Worm (Caenorhabditis elegans) whole organism, young adult: Measurements from ENCODE around the gene Y38F2AR.3.
"Not testable (repeated sequence)": the region's sequence is repeated elsewhere in the genome, so short reads cannot be mapped to it uniquely, and the experiment has no call there.

ENCODE experiments used
- B0019.2 ChIP-seq: fragments of 200-800 bp; sonication (Bioruptor generic); conservative IDR thresholded peaks from 2 replicates; pipeline ENCODE4 v1.3.6; 2022; ENCODE audit warnings: missing genetic modification reagents, missing genetic modification characterization, missing compliant biosample characterization
- B0035.1 ChIP-seq: sonication (generic microtip); optimal IDR thresholded peaks from 2 replicates; lab custom pipeline; 2016; ENCODE audit warnings: missing genetic modification characterization, mild to moderate bottlenecking, missing compliant biosample characterization, missing genotype, missing genetic modification reagents
- C06A6.2 ChIP-seq: fragments of 200-800 bp; sonication (Bioruptor generic); conservative IDR thresholded peaks from 2 replicates; pipeline ENCODE4 v1.3.6; 2022; ENCODE audit warnings: missing genetic modification characterization, missing compliant biosample characterization
- F10E7.11 ChIP-seq: sonication (generic microtip); optimal IDR thresholded peaks from 2 replicates; lab custom pipeline; 2017; ENCODE audit warnings: mild to moderate bottlenecking, missing genetic modification characterization, moderate library complexity, missing compliant biosample characterization
- F33H1.4 ChIP-seq: fragments of 200-800 bp; sonication (Bioruptor generic); IDR thresholded peaks from 2 replicates; pipeline ENCODE4 v1.3.6; 2022; ENCODE audit warnings: missing genetic modification reagents, missing genetic modification characterization, missing compliant biosample characterization
- F49E8.2 ChIP-seq: sonication (generic microtip); optimal IDR thresholded peaks from 3 replicates; lab custom pipeline; 2017; ENCODE audit warnings: missing genetic modification characterization, mild to moderate bottlenecking, missing compliant biosample characterization, antibody characterized with exemption, moderate library complexity; ENCODE audit not compliant: insufficient read depth
- T07F8.4 ChIP-seq: sonication (generic microtip); optimal IDR thresholded peaks from 2 replicates; lab custom pipeline; 2016; ENCODE audit warnings: mild to moderate bottlenecking, missing genetic modification characterization, moderate library complexity, missing compliant biosample characterization
- Y53G8AR.9 ChIP-seq: fragments of 200-800 bp; sonication (Bioruptor generic); conservative IDR thresholded peaks from 2 replicates; pipeline ENCODE4 v1.3.6; 2022; ENCODE audit warnings: missing genetic modification reagents, missing genetic modification characterization, missing compliant biosample characterization
- attf-6 ChIP-seq: fragments of 200-800 bp; sonication (Bioruptor generic); IDR thresholded peaks from 2 replicates; pipeline ENCODE4 v1.3.6; 2022; ENCODE audit warnings: missing genetic modification reagents, missing genetic modification characterization, missing compliant biosample characterization
- bed-1 ChIP-seq: fragments of 200-800 bp; sonication (Bioruptor generic); IDR thresholded peaks from 2 replicates; pipeline ENCODE4 v1.3.6; 2022; ENCODE audit warnings: missing genetic modification reagents, missing genetic modification characterization, missing compliant biosample characterization
- cebp-1 ChIP-seq, 2 experiments: fragments of 200-800 bp in 1 of 2; sonication (Bioruptor generic) in 1 of 2; sonication (generic microtip) in 1 of 2; IDR thresholded peaks in 1 of 2; optimal IDR thresholded peaks in 1 of 2; 2 replicates each; pipeline versions ENCODE4 v1.3.6 to Lab custom; 2017 to 2022; ENCODE audit warnings: missing compliant biosample characterization in 2 of 2, missing genetic modification characterization in 2 of 2, mild to moderate bottlenecking in 1 of 2, missing genetic modification reagents in 1 of 2, moderate library complexity in 1 of 2
- ceh-100 ChIP-seq: fragments of 200-800 bp; sonication (Bioruptor generic); IDR thresholded peaks from 2 replicates; pipeline ENCODE4 v1.3.6; 2022; ENCODE audit warnings: missing genetic modification reagents, missing genetic modification characterization, missing compliant biosample characterization
- ceh-27 ChIP-seq: fragments of 200-800 bp; sonication (Bioruptor generic); optimal IDR thresholded peaks from 2 replicates; lab custom pipeline; 2018; ENCODE audit warnings: mild to moderate bottlenecking, missing genetic modification characterization, moderate library complexity, missing compliant biosample characterization
- egl-44 ChIP-seq: fragments of 200-800 bp; sonication (Bioruptor generic); IDR thresholded peaks from 2 replicates; pipeline ENCODE4 v1.3.6; 2022; ENCODE audit warnings: missing genetic modification reagents, missing genetic modification characterization, missing compliant biosample characterization
- egrh-3 ChIP-seq: fragments of 200-800 bp; sonication (Bioruptor generic); IDR thresholded peaks from 2 replicates; pipeline ENCODE4 v1.3.6; 2022; ENCODE audit warnings: missing genetic modification reagents, missing genetic modification characterization, missing compliant biosample characterization
- ekl-4 ChIP-seq: fragments of 200-800 bp; sonication (Bioruptor generic); IDR thresholded peaks from 2 replicates; pipeline ENCODE4 v1.3.6; 2022; ENCODE audit warnings: missing genetic modification reagents, missing genetic modification characterization, missing compliant biosample characterization
- hlh-26 ChIP-seq: fragments of 200-800 bp; sonication (Bioruptor generic); conservative IDR thresholded peaks from 2 replicates; pipeline ENCODE4 v1.3.6; 2022; ENCODE audit warnings: missing genetic modification reagents, missing genetic modification characterization, missing compliant biosample characterization
- hmg-1.2 ChIP-seq: fragments of 200-800 bp; sonication (Bioruptor generic); IDR thresholded peaks from 2 replicates; pipeline ENCODE4 v1.3.6; 2022; ENCODE audit warnings: missing genetic modification reagents, missing genetic modification characterization, missing compliant biosample characterization
- hrde-1 ChIP-seq: sonication (generic microtip); optimal IDR thresholded peaks from 2 replicates; lab custom pipeline; 2016; ENCODE audit warnings: missing genetic modification characterization, mild to moderate bottlenecking, missing compliant biosample characterization, moderate library complexity, missing genotype, missing genetic modification reagents, borderline replicate concordance
- let-607 ChIP-seq, 2 experiments: fragments of 200-800 bp in 1 of 2; sonication (Bioruptor generic) in 1 of 2; sonication (generic microtip) in 1 of 2; optimal IDR thresholded peaks; 2 replicates each; lab custom pipeline; 2016 to 2018; ENCODE audit warnings: mild to moderate bottlenecking in 2 of 2, missing compliant biosample characterization in 2 of 2, missing genetic modification characterization in 2 of 2, moderate library complexity in 2 of 2, missing genotype in 1 of 2
- lin-26 ChIP-seq: fragments of 200-800 bp; sonication (Bioruptor generic); IDR thresholded peaks from 2 replicates; pipeline ENCODE4 v1.3.6; 2022; ENCODE audit warnings: missing genetic modification reagents, missing genetic modification characterization, missing compliant biosample characterization
- lin-40 ChIP-seq: sonication (generic microtip); optimal IDR thresholded peaks from 2 replicates; lab custom pipeline; 2016; ENCODE audit warnings: missing genetic modification characterization, mild to moderate bottlenecking, missing compliant biosample characterization, missing genotype, missing genetic modification reagents
- lsl-1 ChIP-seq: fragments of 200-800 bp; sonication (Bioruptor generic); optimal IDR thresholded peaks from 2 replicates; lab custom pipeline; 2018; ENCODE audit warnings: mild to moderate bottlenecking, missing genetic modification characterization, moderate library complexity, missing compliant biosample characterization
- madf-6 ChIP-seq: fragments of 200-800 bp; sonication (Bioruptor generic); IDR thresholded peaks from 2 replicates; pipeline ENCODE4 v1.3.6; 2022; ENCODE audit warnings: missing genetic modification reagents, missing genetic modification characterization, missing compliant biosample characterization
- mcd-1 ChIP-seq: fragments of 200-800 bp; sonication (Bioruptor generic); IDR thresholded peaks from 2 replicates; pipeline ENCODE4 v1.3.6; 2022; ENCODE audit warnings: missing genetic modification reagents, missing genetic modification characterization, missing compliant biosample characterization
- mel-28 ChIP-seq: sonication (generic microtip); optimal IDR thresholded peaks from 2 replicates; lab custom pipeline; 2016; ENCODE audit warnings: borderline replicate concordance, mild to moderate bottlenecking, missing genetic modification characterization, missing compliant biosample characterization
- nhr-90 ChIP-seq: sonication (generic microtip); optimal IDR thresholded peaks from 2 replicates; lab custom pipeline; 2016; ENCODE audit warnings: missing genotype, mild to moderate bottlenecking, missing genetic modification characterization, missing compliant biosample characterization
- rcor-1 ChIP-seq: fragments of 200-800 bp; sonication (Bioruptor generic); IDR thresholded peaks from 2 replicates; pipeline ENCODE4 v1.3.6; 2022; ENCODE audit warnings: missing genetic modification reagents, missing genetic modification characterization, missing compliant biosample characterization
- snpc-1.1 ChIP-seq: sonication (generic microtip); optimal IDR thresholded peaks from 2 replicates; lab custom pipeline; 2017; ENCODE audit warnings: missing genetic modification characterization, mild to moderate bottlenecking, missing compliant biosample characterization, antibody characterized with exemption, moderate library complexity, missing genotype, missing genetic modification reagents; ENCODE audit not compliant: insufficient read depth
- snpc-3.4 ChIP-seq: sonication (generic microtip); optimal IDR thresholded peaks from 2 replicates; lab custom pipeline; 2017; ENCODE audit warnings: missing genetic modification characterization, mild to moderate bottlenecking, missing compliant biosample characterization, antibody characterized with exemption, moderate library complexity, missing genotype, missing genetic modification reagents
- snpc-4 ChIP-seq, 5 experiments: fragments of 150-350 bp in 1 of 5; sonication (generic microtip) in 4 of 5; optimal IDR thresholded peaks; 2 replicates each; lab custom pipeline; 2014 to 2018; ENCODE audit warnings: missing genetic modification characterization in 5 of 5, missing biosample characterization in 3 of 5, antibody characterized with exemption in 2 of 5, mild to moderate bottlenecking in 2 of 5, missing compliant biosample characterization in 2 of 5, missing genotype in 2 of 5, moderate library complexity in 2 of 5, missing genetic modification reagents in 1 of 5
- somi-1 ChIP-seq: fragments of 200-800 bp; sonication (Bioruptor generic); optimal IDR thresholded peaks from 2 replicates; lab custom pipeline; 2018; ENCODE audit warnings: mild to moderate bottlenecking, missing genetic modification characterization, missing compliant biosample characterization
- tbp1 ChIP-seq: fragments of 200-800 bp; sonication (Bioruptor generic); optimal IDR thresholded peaks from 2 replicates; lab custom pipeline; 2018; ENCODE audit warnings: mild to moderate bottlenecking, missing genetic modification characterization, missing compliant biosample characterization
- unc-62 ChIP-seq: fragments of 150-350 bp; optimal IDR thresholded peaks from 2 replicates; lab custom pipeline; 2014; ENCODE audit warnings: missing biosample characterization, missing genetic modification reagents, missing genetic modification characterization
- zfh-2 ChIP-seq: fragments of 200-800 bp; sonication (Bioruptor generic); conservative IDR thresholded peaks from 2 replicates; pipeline ENCODE4 v1.3.6; 2022; ENCODE audit warnings: missing genetic modification reagents, missing genetic modification characterization, missing compliant biosample characterization
- ztf-26 ChIP-seq: sonication (generic microtip); optimal IDR thresholded peaks from 2 replicates; lab custom pipeline; 2017; ENCODE audit warnings: missing genetic modification characterization, missing compliant biosample characterization
- ztf-3 ChIP-seq: fragments of 200-800 bp; sonication (Bioruptor generic); optimal IDR thresholded peaks from 2 replicates; lab custom pipeline; 2018; ENCODE audit warnings: mild to moderate bottlenecking, missing genetic modification characterization, missing compliant biosample characterization

The Y38F2AR.3 gene

ce11 chrIV:2391809-2392208 lies 8.0 kb downstream of the Y38F2AR.3 start:
- TF ChIP-seq hlh-26 (GFP tag; lab: Robert Waterston, UW): no peak
- TF ChIP-seq ceh-27 (GFP tag; lab: Kevin White, UChicago): no peak
- TF ChIP-seq mel-28 (tag; lab: Kevin White, UChicago): no peak
- TF ChIP-seq bed-1: no peak
- TF ChIP-seq ztf-3 (GFP tag; lab: Kevin White, UChicago): no peak
- no peak for TF ChIP-seq C06A6.2 (GFP tag; lab: Robert Waterston, UW)
- no peak for TF ChIP-seq F49E8.2 (tag; lab: Kevin White, UChicago)
- TF ChIP-seq rcor-1: no peak
- no peak for TF ChIP-seq ztf-26 (tag; lab: Kevin White, UChicago)

DNA sequence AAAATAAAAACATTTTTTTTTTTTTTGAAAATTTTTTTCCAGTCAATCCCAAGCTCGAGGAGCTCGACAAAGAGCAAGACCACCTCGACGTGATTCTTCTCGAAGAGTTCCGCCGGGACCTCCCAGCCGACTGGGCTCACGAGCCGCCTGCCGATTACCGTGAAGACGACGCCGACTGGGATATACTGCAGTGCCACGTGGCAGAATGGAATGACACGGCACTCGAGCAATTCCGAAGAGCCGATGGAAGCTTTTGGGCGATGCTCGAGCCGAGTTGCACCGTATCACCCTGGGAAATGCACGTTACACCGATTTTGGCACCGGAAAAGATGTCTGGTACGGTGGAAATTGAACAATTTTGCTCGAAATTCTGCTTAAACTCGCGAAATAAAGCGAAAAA lies 9.2 kb downstream of the Y38F2AR.3 start:
- TF ChIP-seq snpc-3.4 (tag; lab: Kevin White, UChicago) (no peak), nhr-90 (tag; lab: Kevin White, UChicago) (no peak), attf-6 (no peak), snpc-4 (GFP tag; optimal IDR thresholded peaks at IDR 0.05; lab: Kevin White, UChicago) (no peak), snpc-4 (tag; optimal IDR thresholded peaks at IDR 0.05; lab: Kevin White, UChicago) (no peak), egrh-3 (GFP tag; lab: Robert Waterston, UW) (0 out of 2 replicates have a peak, but pooled peaks have one; percentile 15), zfh-2 (peak; percentile 62), lin-40 (tag; lab: Kevin White, UChicago) (no peak)

DNA sequence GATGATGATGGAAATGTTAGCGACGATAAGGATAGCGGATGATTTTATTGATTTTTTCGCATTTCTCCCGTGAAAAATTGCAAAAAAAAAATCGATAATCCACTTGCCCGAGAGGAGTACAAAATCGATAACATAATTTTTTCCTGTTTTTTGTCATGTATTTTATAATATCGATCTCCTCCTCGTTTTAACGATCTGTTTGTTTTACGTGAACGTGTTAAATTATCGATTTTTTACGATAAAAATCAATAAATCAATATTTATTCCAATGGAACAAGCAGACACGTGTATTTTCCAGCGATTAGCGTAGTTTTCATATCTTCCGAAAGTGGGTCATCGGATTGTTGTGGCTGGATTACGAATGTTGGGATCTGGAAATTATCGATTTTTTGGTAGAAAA lies 12.2 kb downstream of the Y38F2AR.3 start:
- TF ChIP-seq cebp-1 (GFP tag; IDR thresholded peaks at IDR 0.05; lab: Robert Waterston, UW) (no peak), cebp-1 (tag; optimal IDR thresholded peaks at IDR 0.05; lab: Kevin White, UChicago) (no peak), B0019.2 (no peak), egl-44 (no peak), B0035.1 (tag; lab: Kevin White, UChicago) (no peak), lsl-1 (GFP tag; lab: Kevin White, UChicago) (no peak), let-607 (tag; optimal IDR thresholded peaks at IDR 0.05; lab: Kevin White, UChicago) (no peak), ztf-26 (tag; lab: Kevin White, UChicago) (no peak), somi-1 (GFP tag; lab: Kevin White, UChicago) (no peak), tbp1 (GFP tag; lab: Kevin White, UChicago) (no peak), T07F8.4 (tag; lab: Kevin White, UChicago) (no peak), unc-62 (GFP tag; lab: Kevin White, UChicago) (no peak), F10E7.11 (tag; lab: Kevin White, UChicago) (no peak), snpc-1.1 (tag; lab: Kevin White, UChicago) (no peak), F33H1.4 (GFP tag; lab: Robert Waterston, UW) (no peak), Y53G8AR.9 (GFP tag; lab: Robert Waterston, UW) (no peak), ceh-100 (no peak), rcor-1 (no peak), hrde-1 (no peak)

DNA sequence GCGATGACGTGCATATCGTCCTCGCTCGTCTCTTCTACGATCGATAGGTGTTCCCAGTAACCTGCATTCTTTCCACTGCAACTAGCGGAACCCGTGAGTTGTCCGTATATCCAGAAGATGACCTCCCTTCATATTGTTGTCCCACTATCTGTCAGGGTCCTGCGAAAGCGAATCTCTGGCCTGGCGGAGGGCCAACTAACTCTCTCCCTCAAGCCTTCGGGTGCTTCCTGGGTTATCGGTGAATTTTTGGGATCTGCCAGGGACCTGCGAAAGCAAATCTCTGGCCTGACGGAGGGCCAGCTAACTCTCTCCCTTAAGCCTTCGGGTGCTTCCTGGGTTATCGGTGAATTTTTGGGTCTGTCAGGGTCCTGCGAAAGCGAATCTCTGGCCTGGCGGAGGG lies 13.3 kb downstream of the Y38F2AR.3 start:
- TF ChIP-seq hmg-1.2 (GFP tag; lab: Robert Waterston, UW) (peak; percentile 16; the same call in 1 of the 2 replicates), egrh-3 (GFP tag; lab: Robert Waterston, UW) (peak; percentile 23; the same call in 1 of the 2 replicates), madf-6 (GFP tag; lab: Robert Waterston, UW) (peak; percentile 33; the same call in 1 of the 2 replicates), ekl-4 (GFP tag; lab: Robert Waterston, UW) (0 out of 2 replicates have a peak, but pooled peaks have one; percentile 33), snpc-4 (tag; optimal IDR thresholded peaks at IDR 0.05; lab: Kevin White, UChicago) (peak in 1 of 4 experiments; percentile 58), mcd-1 (GFP tag; lab: Robert Waterston, UW) (0 out of 2 replicates have a peak, but pooled peaks have one; percentile 30), lin-26 (peak; percentile 71), zfh-2 (0 out of 2 replicates have a peak, but pooled peaks have one; percentile 35)
- TF ChIP-seq snpc-4 (GFP tag; optimal IDR thresholded peaks at IDR 0.05; lab: Kevin White, UChicago): not testable (repeated sequence)
